Worm (Caenorhabditis elegans) whole organism, midembryonic: ENCODE data around the gene sru-40.

Experiments
- T22C8.4 ChIP-seq: fragments of 200-800 bp; sonication (Bioruptor generic); IDR thresholded peaks from 2 replicates; pipeline ENCODE4 v1.3.6; 2022; ENCODE audit warnings: missing genetic modification characterization, missing compliant biosample characterization
- cog-1 ChIP-seq: sonication (generic microtip); optimal IDR thresholded peaks from 2 replicates; lab custom pipeline; 2016; ENCODE audit warnings: missing genetic modification characterization, missing compliant biosample characterization
- flt-1 ChIP-seq: fragments of 200-800 bp; sonication (Bioruptor generic); IDR thresholded peaks from 2 replicates; pipeline ENCODE4 v1.3.6; 2022; ENCODE audit warnings: missing genetic modification characterization, missing compliant biosample characterization
- klf-2 ChIP-seq: fragments of 200-800 bp; sonication (Bioruptor generic); conservative IDR thresholded peaks from 2 replicates; pipeline ENCODE4 v1.3.6; 2022; ENCODE audit warnings: missing genetic modification reagents, missing genetic modification characterization, missing compliant biosample characterization
- med-1 ChIP-seq: sonication (generic microtip); optimal IDR thresholded peaks from 2 replicates; lab custom pipeline; 2017; ENCODE audit warnings: missing genetic modification characterization, mild to moderate bottlenecking, missing compliant biosample characterization, antibody characterized with exemption, missing genetic modification reagents; ENCODE audit not compliant: insufficient read depth
- ref-1 ChIP-seq: fragments of 200-800 bp; sonication (Bioruptor generic); conservative IDR thresholded peaks from 2 replicates; pipeline ENCODE4 v1.3.6; 2022; ENCODE audit warnings: missing genetic modification reagents, missing genetic modification characterization, missing compliant biosample characterization
- tab-1 ChIP-seq: fragments of 200-800 bp; sonication (Bioruptor generic); IDR thresholded peaks from 2 replicates; pipeline ENCODE4 v1.3.6; 2022; ENCODE audit warnings: missing genetic modification characterization, missing compliant biosample characterization
- ztf-23 ChIP-seq: fragments of 200-800 bp; sonication (Bioruptor generic); IDR thresholded peaks from 2 replicates; pipeline ENCODE4 v1.3.6; 2022; ENCODE audit warnings: missing genetic modification reagents, missing genetic modification characterization, missing compliant biosample characterization
- ztf-29 ChIP-seq: fragments of 200-800 bp; sonication (Bioruptor generic); IDR thresholded peaks from 2 replicates; pipeline ENCODE4 v1.3.6; 2022; ENCODE audit warnings: missing genetic modification reagents, missing genetic modification characterization, missing compliant biosample characterization

sru-40 gene

ce11 chrV:9833900-9834299 is at the start of gene sru-40:
TSS of gene sru-40 (minus strand) at chrV:9834000.
- TF ChIP-seq ztf-23 (GFP tag; lab: Robert Waterston, UW), result no peak
- no peak for TF ChIP-seq klf-2 (GFP tag; lab: Robert Waterston, UW)
- TF ChIP-seq flt-1 (GFP tag; lab: Robert Waterston, UW), result no peak
- no peak for TF ChIP-seq T22C8.4
- TF ChIP-seq ztf-29, result no peak
- TF ChIP-seq cog-1 (tag; lab: Kevin White, UChicago), result no peak
- TF ChIP-seq tab-1 (GFP tag; lab: Robert Waterston, UW), result no peak
- no peak for TF ChIP-seq ref-1 (GFP tag; lab: Robert Waterston, UW)
- no peak for TF ChIP-seq med-1 (GFP tag; lab: Kevin White, UChicago)

- TF ChIP-seq cog-1 (tag; lab: Kevin White, UChicago) (no peak), ztf-23 (GFP tag; lab: Robert Waterston, UW) (no peak), tab-1 (GFP tag; lab: Robert Waterston, UW) (no peak), flt-1 (GFP tag; lab: Robert Waterston, UW) (no peak), ztf-29 (no peak), med-1 (GFP tag; lab: Kevin White, UChicago) (no peak), ref-1 (GFP tag; lab: Robert Waterston, UW) (no peak), T22C8.4 (no peak), klf-2 (GFP tag; lab: Robert Waterston, UW) (no peak)
Observed at ce11 chrV:9879867-9880266, 46.1 kb upstream of the sru-40 start, which contains the start of gene sdz-31. TSS of gene sdz-31 (plus strand) at chrV:9880167.

- no peak for TF ChIP-seq cog-1 (tag; lab: Kevin White, UChicago)
- TF ChIP-seq klf-2 (GFP tag; lab: Robert Waterston, UW), result no peak
- TF ChIP-seq ztf-29, result no peak
- TF ChIP-seq ref-1 (GFP tag; lab: Robert Waterston, UW), result no peak
Observed at ce11 chrV:9879404-9879803, 45.6 kb upstream of the sru-40 start, which contains the start of gene srab-26. TSS of gene srab-26 (minus strand) at chrV:9879504.

- TF ChIP-seq ztf-29 (no peak), T22C8.4 (no peak), ref-1 (GFP tag; lab: Robert Waterston, UW) (no peak), klf-2 (GFP tag; lab: Robert Waterston, UW) (no peak), cog-1 (tag; lab: Kevin White, UChicago) (no peak)
Observed at ce11 chrV:9871339-9871738, 37.5 kb upstream of the sru-40 start, which contains the start of gene srab-18. TSS of gene srab-18 (minus strand) at chrV:9871439.

- TF ChIP-seq flt-1 (GFP tag; lab: Robert Waterston, UW) (no peak), ztf-23 (GFP tag; lab: Robert Waterston, UW) (no peak), med-1 (GFP tag; lab: Kevin White, UChicago) (no peak), ztf-29 (no peak), ref-1 (GFP tag; lab: Robert Waterston, UW) (no peak), tab-1 (GFP tag; lab: Robert Waterston, UW) (no peak), cog-1 (tag; lab: Kevin White, UChicago) (no peak), T22C8.4 (no peak), klf-2 (GFP tag; lab: Robert Waterston, UW) (no peak)
Observed at ce11 chrV:9868311-9868710, 34.5 kb upstream of the sru-40 start, which contains the start of gene srab-17. TSS of gene srab-17 (minus strand) at chrV:9868411.

- no peak for TF ChIP-seq T22C8.4
Observed at ce11 chrV:9860337-9860736, 26.5 kb upstream of the sru-40 start.

ce11 chrV:9859863-9860262 is 26.1 kb upstream of the sru-40 start, which contains the start of gene lsy-12:
TSS of gene lsy-12 (minus strand) at chrV:9859963.
- no peak for TF ChIP-seq ztf-29
- TF ChIP-seq T22C8.4, result no peak
- no peak for TF ChIP-seq ref-1 (GFP tag; lab: Robert Waterston, UW)
- no peak for TF ChIP-seq ztf-23 (GFP tag; lab: Robert Waterston, UW)
- TF ChIP-seq flt-1 (GFP tag; lab: Robert Waterston, UW), result no peak
- TF ChIP-seq med-1 (GFP tag; lab: Kevin White, UChicago), result no peak
- TF ChIP-seq tab-1 (GFP tag; lab: Robert Waterston, UW), result no peak
- TF ChIP-seq cog-1 (tag; lab: Kevin White, UChicago), result no peak
- no peak for TF ChIP-seq klf-2 (GFP tag; lab: Robert Waterston, UW)

ce11 chrV:9856978-9857377 is 23.2 kb upstream of the sru-40 start:
- TF ChIP-seq tab-1 (GFP tag; lab: Robert Waterston, UW), result no peak
- no peak for TF ChIP-seq ref-1 (GFP tag; lab: Robert Waterston, UW)
- TF ChIP-seq flt-1 (GFP tag; lab: Robert Waterston, UW), result no peak
- no peak for TF ChIP-seq klf-2 (GFP tag; lab: Robert Waterston, UW)
- TF ChIP-seq ztf-29, result no peak
- TF ChIP-seq cog-1 (tag; lab: Kevin White, UChicago), result no peak
- TF ChIP-seq T22C8.4, result no peak
- no peak for TF ChIP-seq med-1 (GFP tag; lab: Kevin White, UChicago)
- TF ChIP-seq ztf-23 (GFP tag; lab: Robert Waterston, UW), result no peak

- TF ChIP-seq flt-1 (GFP tag; lab: Robert Waterston, UW) (no peak), cog-1 (tag; lab: Kevin White, UChicago) (peak; percentile 31)
Observed at ce11 chrV:9855920-9856852, 22.4 kb upstream of the sru-40 start.

ce11 chrV:9853801-9854200 is 20.0 kb upstream of the sru-40 start:
- TF ChIP-seq ref-1 (GFP tag; lab: Robert Waterston, UW) (no peak), T22C8.4 (no peak), ztf-29 (no peak), med-1 (GFP tag; lab: Kevin White, UChicago) (no peak)
